Fruit fly (Drosophila melanogaster) whole organism, embryonic: Measurements from ENCODE around the gene HDAC1.

Experiments used
- B-H2 ChIP-seq: fragments of 200-800 bp; sonication (Bioruptor generic); optimal IDR thresholded peaks from 2 replicates; lab custom pipeline; 2018; ENCODE audit warnings: missing biosample characterization, mild to moderate bottlenecking, missing genetic modification characterization
- CG10209 ChIP-seq: fragments of 200-800 bp; sonication (Bioruptor generic); optimal IDR thresholded peaks from 3 replicates; lab custom pipeline; 2017; ENCODE audit warnings: missing biosample characterization, mild to moderate bottlenecking, missing genetic modification characterization, missing genetic modification reagents
- CG10565 ChIP-seq: fragments of 200-800 bp; sonication (Bioruptor generic); optimal IDR thresholded peaks from 3 replicates; lab custom pipeline; 2016; ENCODE audit warnings: missing biosample characterization, mild to moderate bottlenecking, missing genetic modification characterization
- CG11093 ChIP-seq: fragments of 200-800 bp; sonication (Bioruptor generic); IDR thresholded peaks from 3 replicates; pipeline ENCODE4 v1.3.6; 2022; ENCODE audit warnings: missing biosample characterization, missing genetic modification characterization
- CG11696 ChIP-seq: fragments of 200-800 bp; sonication (Bioruptor generic); IDR thresholded peaks from 2 replicates; pipeline ENCODE4 v1.3.6; 2022; ENCODE audit warnings: missing biosample characterization, missing genetic modification characterization
- CG11723 ChIP-seq: fragments of 200-800 bp; sonication (Bioruptor generic); optimal IDR thresholded peaks from 2 replicates; lab custom pipeline; 2017; ENCODE audit warnings: missing biosample characterization, mild to moderate bottlenecking, missing genetic modification characterization
- CG13894 ChIP-seq: fragments of 200-800 bp; sonication (Bioruptor generic); optimal IDR thresholded peaks from 3 replicates; lab custom pipeline; 2018; ENCODE audit warnings: missing biosample characterization, mild to moderate bottlenecking, missing genetic modification characterization, moderate library complexity
- CG14710 ChIP-seq: fragments of 200-800 bp; sonication (Bioruptor generic); optimal IDR thresholded peaks from 3 replicates; lab custom pipeline; 2019; ENCODE audit warnings: missing biosample characterization, mild to moderate bottlenecking, missing genetic modification characterization, moderate library complexity
- CG15269 ChIP-seq: fragments of 200-800 bp; sonication (Bioruptor generic); optimal IDR thresholded peaks from 2 replicates; lab custom pipeline; 2018; ENCODE audit warnings: missing biosample characterization, mild to moderate bottlenecking, missing genetic modification characterization, moderate library complexity
- CG15479 ChIP-seq: fragments of 200-800 bp; sonication (Bioruptor generic); optimal IDR thresholded peaks from 3 replicates; lab custom pipeline; 2019; ENCODE audit warnings: missing biosample characterization, mild to moderate bottlenecking, missing genetic modification characterization, moderate library complexity
- CG15514 ChIP-seq: fragments of 200-800 bp; sonication (Bioruptor generic); optimal IDR thresholded peaks from 3 replicates; lab custom pipeline; 2017; ENCODE audit warnings: missing biosample characterization, missing genetic modification characterization, mild to moderate bottlenecking, moderate library complexity, missing genetic modification reagents
- CG17359 ChIP-seq: fragments of 200-800 bp; sonication (Bioruptor generic); optimal IDR thresholded peaks from 3 replicates; lab custom pipeline; 2018; ENCODE audit warnings: missing biosample characterization, mild to moderate bottlenecking, missing genetic modification characterization, moderate library complexity
- CG18476 ChIP-seq: fragments of 200-800 bp; sonication (Bioruptor generic); optimal IDR thresholded peaks from 2 replicates; lab custom pipeline; 2016; ENCODE audit warnings: missing biosample characterization, mild to moderate bottlenecking, missing genetic modification characterization
- CG18599 ChIP-seq: fragments of 200-800 bp; sonication (Bioruptor generic); optimal IDR thresholded peaks from 3 replicates; lab custom pipeline; 2017; ENCODE audit warnings: missing biosample characterization, missing genetic modification characterization, mild to moderate bottlenecking, moderate library complexity, missing genetic modification reagents
- CG2120 ChIP-seq: fragments of 200-800 bp; sonication (Bioruptor generic); optimal IDR thresholded peaks from 3 replicates; lab custom pipeline; 2016; ENCODE audit warnings: missing biosample characterization, missing genetic modification characterization
- CG31365 ChIP-seq: fragments of 200-800 bp; sonication (Bioruptor generic); optimal IDR thresholded peaks from 2 replicates; lab custom pipeline; 2018; ENCODE audit warnings: missing biosample characterization, mild to moderate bottlenecking, missing genetic modification characterization
- CG32767 ChIP-seq: fragments of 200-800 bp; sonication (Bioruptor generic); IDR thresholded peaks from 2 replicates; pipeline ENCODE4 v1.3.6; 2022; ENCODE audit warnings: missing biosample characterization, missing genetic modification characterization
- CG32772 ChIP-seq: fragments of 200-800 bp; sonication (Bioruptor generic); IDR thresholded peaks from 2 replicates; pipeline ENCODE4 v1.3.6; 2022; ENCODE audit warnings: missing biosample characterization, missing genetic modification characterization
- CG3407 ChIP-seq: fragments of 200-800 bp; sonication (Bioruptor generic); optimal IDR thresholded peaks from 2 replicates; lab custom pipeline; 2018; ENCODE audit warnings: missing biosample characterization, mild to moderate bottlenecking, missing genetic modification characterization
- CG34224 ChIP-seq: fragments of 200-800 bp; sonication (Bioruptor generic); IDR thresholded peaks from 3 replicates; pipeline ENCODE4 v1.3.6; 2022; ENCODE audit warnings: missing biosample characterization, missing genetic modification characterization; ENCODE audit not compliant: partially characterized antibody
- CG6791 ChIP-seq: fragments of 200-800 bp; sonication (Bioruptor generic); IDR thresholded peaks from 3 replicates; pipeline ENCODE4 v1.3.6; 2022; ENCODE audit warnings: missing biosample characterization, missing genetic modification characterization; ENCODE audit not compliant: partially characterized antibody
- CG7786 ChIP-seq: fragments of 200-800 bp; sonication (Bioruptor generic); optimal IDR thresholded peaks from 2 replicates; lab custom pipeline; 2016; ENCODE audit warnings: missing biosample characterization, missing genetic modification characterization
- CkIIα-i1 ChIP-seq: fragments of 200-800 bp; sonication (Bioruptor generic); IDR thresholded peaks from 2 replicates; pipeline ENCODE4 v1.3.6; 2022; ENCODE audit warnings: missing biosample characterization, missing genetic modification characterization
- CrebB ChIP-seq: fragments of 200-800 bp; sonication (Bioruptor generic); optimal IDR thresholded peaks from 3 replicates; lab custom pipeline; 2018; ENCODE audit warnings: missing biosample characterization, mild to moderate bottlenecking, missing genetic modification characterization
- E2f1 ChIP-seq: fragments of 200-800 bp; sonication (Bioruptor generic); IDR thresholded peaks from 2 replicates; pipeline ENCODE4 v1.3.6; 2022; ENCODE audit warnings: missing biosample characterization, missing genetic modification characterization
- Mad ChIP-seq: fragments of 200-800 bp; sonication (Bioruptor generic); optimal IDR thresholded peaks from 2 replicates; lab custom pipeline; 2016; ENCODE audit warnings: missing biosample characterization, missing genetic modification characterization
- NC2β ChIP-seq: fragments of 200-800 bp; sonication (Bioruptor generic); optimal IDR thresholded peaks from 2 replicates; lab custom pipeline; 2016; ENCODE audit warnings: missing biosample characterization, missing genetic modification characterization
- Nf-YC ChIP-seq: fragments of 200-800 bp; optimal IDR thresholded peaks from 3 replicates; lab custom pipeline; 2019; ENCODE audit warnings: missing biosample characterization, mild to moderate bottlenecking, missing genetic modification characterization, moderate library complexity
- NfI ChIP-seq: fragments of 200-800 bp; sonication (Bioruptor generic); optimal IDR thresholded peaks from 3 replicates; lab custom pipeline; 2018; ENCODE audit warnings: missing biosample characterization, mild to moderate bottlenecking, missing genetic modification characterization, moderate library complexity
- Six4 ChIP-seq: fragments of 200-800 bp; sonication (Bioruptor generic); optimal IDR thresholded peaks from 2 replicates; lab custom pipeline; 2016; ENCODE audit warnings: missing biosample characterization, missing genetic modification characterization
- Tbp ChIP-seq: fragments of >200 bp; optimal IDR thresholded peaks from 2 replicates; lab custom pipeline; 2018; ENCODE audit warnings: missing biosample characterization, missing genetic modification characterization
- ap ChIP-seq: fragments of 200-800 bp; sonication (Bioruptor generic); IDR thresholded peaks from 2 replicates; pipeline ENCODE4 v1.3.6; 2022; ENCODE audit warnings: missing biosample characterization, missing genetic modification characterization
- crp ChIP-seq, 2 experiments: fragments of 200-800 bp; sonication (Bioruptor generic); optimal IDR thresholded peaks; 2 replicates in 1 of 2; 3 replicates in 1 of 2; lab custom pipeline; 2017; ENCODE audit warnings: missing biosample characterization in 2 of 2, missing genetic modification characterization in 2 of 2, mild to moderate bottlenecking in 1 of 2, moderate library complexity in 1 of 2
- dan ChIP-seq: fragments of 200-800 bp; sonication (Bioruptor generic); IDR thresholded peaks from 2 replicates; pipeline ENCODE4 v1.3.6; 2022; ENCODE audit warnings: missing biosample characterization, missing genetic modification characterization
- dysf ChIP-seq: fragments of 200-800 bp; sonication (Bioruptor generic); IDR thresholded peaks from 3 replicates; pipeline ENCODE4 v1.3.6; 2022; ENCODE audit warnings: missing biosample characterization, missing genetic modification characterization
- ems ChIP-seq: fragments of 200-800 bp; sonication (Bioruptor generic); optimal IDR thresholded peaks from 3 replicates; lab custom pipeline; 2016; ENCODE audit warnings: missing biosample characterization, missing genetic modification characterization
- grau ChIP-seq: fragments of 200-800 bp; optimal IDR thresholded peaks from 3 replicates; lab custom pipeline; 2019; ENCODE audit warnings: missing biosample characterization, mild to moderate bottlenecking, missing genetic modification characterization, moderate library complexity
- gt ChIP-seq: fragments of 200-800 bp; sonication (Bioruptor generic); IDR thresholded peaks from 2 replicates; pipeline ENCODE4 v1.3.6; 2022; ENCODE audit warnings: missing biosample characterization, missing genetic modification characterization
- lbe ChIP-seq: fragments of 200-800 bp; sonication (Bioruptor generic); optimal IDR thresholded peaks from 2 replicates; lab custom pipeline; 2016; ENCODE audit warnings: missing biosample characterization, mild to moderate bottlenecking, missing genetic modification characterization
- lola ChIP-seq, 3 experiments: fragments of >200 bp in 2 of 3; fragments of 200-800 bp in 1 of 3; sonication (Bioruptor generic) in 1 of 3; optimal IDR thresholded peaks; 2 replicates each; lab custom pipeline; 2017 to 2019; ENCODE audit warnings: missing biosample characterization in 3 of 3, missing genetic modification characterization in 3 of 3, mild to moderate bottlenecking in 1 of 3, moderate library complexity in 1 of 3
- nau ChIP-seq: fragments of 200-800 bp; sonication (Bioruptor generic); optimal IDR thresholded peaks from 3 replicates; lab custom pipeline; 2017; ENCODE audit warnings: missing biosample characterization, mild to moderate bottlenecking, missing genetic modification characterization, missing genetic modification reagents
- otp ChIP-seq: fragments of 200-800 bp; sonication (Bioruptor generic); IDR thresholded peaks from 3 replicates; pipeline ENCODE4, ENCODE4 v1.3.6; 2022; ENCODE audit warnings: missing biosample characterization, missing genetic modification characterization
- pan ChIP-seq, 4 experiments: fragments of >200 bp in 3 of 4; fragments of 200-800 bp in 1 of 4; sonication (Bioruptor generic) in 1 of 4; optimal IDR thresholded peaks in 3 of 4; IDR thresholded peaks in 1 of 4; 2 replicates each; pipeline versions ENCODE4 v1.3.6 to Lab custom; 2017 to 2022; ENCODE audit warnings: missing biosample characterization in 2 of 4, missing genetic modification characterization in 2 of 4, mixed read lengths in 1 of 4
- pho ChIP-seq: fragments of 200-800 bp; sonication (Bioruptor generic); optimal IDR thresholded peaks from 2 replicates; lab custom pipeline; 2016; ENCODE audit warnings: missing biosample characterization, missing genetic modification characterization
- sd ChIP-seq: fragments of 200-800 bp; sonication (Bioruptor generic); optimal IDR thresholded peaks from 3 replicates; lab custom pipeline; 2018; ENCODE audit warnings: missing biosample characterization, mild to moderate bottlenecking, missing genetic modification characterization, moderate library complexity
- sima ChIP-seq: fragments of 200-800 bp; sonication (Bioruptor generic); optimal IDR thresholded peaks from 2 replicates; lab custom pipeline; 2016; ENCODE audit warnings: missing biosample characterization, missing genetic modification characterization
- sqz ChIP-seq: fragments of 200-800 bp; sonication (Bioruptor generic); optimal IDR thresholded peaks from 3 replicates; lab custom pipeline; 2018; ENCODE audit warnings: missing biosample characterization, mild to moderate bottlenecking, missing genetic modification characterization
- ssp ChIP-seq: fragments of 200-800 bp; sonication (Bioruptor generic); IDR thresholded peaks from 2 replicates; pipeline ENCODE4 v1.3.6; 2022; ENCODE audit warnings: missing biosample characterization, missing genetic modification characterization
- usp ChIP-seq: fragments of >200 bp; optimal IDR thresholded peaks from 2 replicates; lab custom pipeline; 2017; ENCODE audit warnings: missing biosample characterization, missing genetic modification characterization
- vfl ChIP-seq: fragments of 200-800 bp; sonication (Bioruptor generic); optimal IDR thresholded peaks from 2 replicates; lab custom pipeline; 2016; ENCODE audit warnings: missing biosample characterization, missing genetic modification characterization

HDAC1 gene

dm6 chr3L:4611311-4611710 lies 15.2 kb upstream of the HDAC1 start (continued):
- TF ChIP-seq crp (GFP tag; optimal IDR thresholded peaks at IDR 0.05; lab: Kevin White, UChicago) (peak in 1 of 2 experiments; percentile 10), gt (GFP tag; lab: Robert Waterston, UW) (peak; percentile 80), Nf-YC (tag; lab: Kevin White, UChicago) (no peak), E2f1 (peak; percentile 84), grau (tag; lab: Kevin White, UChicago) (peak; percentile 52), CG32767 (GFP tag; lab: Robert Waterston, UW) (peak; percentile 44; the same call in 1 of the 2 replicates), NC2β (GFP tag; lab: Kevin White, UChicago) (peak; percentile 62), CrebB (tag; lab: Kevin White, UChicago) (no peak), CG11723 (GFP tag; lab: Kevin White, UChicago) (no peak), CG2120 (GFP tag; lab: Kevin White, UChicago) (no peak), ap (GFP tag; lab: Robert Waterston, UW) (peak; percentile 73), sqz (GFP tag; lab: Kevin White, UChicago) (no peak), CG15514 (GFP tag; lab: Kevin White, UChicago) (peak; percentile 10), CG7786 (GFP tag; lab: Kevin White, UChicago) (peak; percentile 31), CG10565 (peak; percentile 26), CG14710 (tag; lab: Kevin White, UChicago) (peak; percentile 64), Six4 (GFP tag; lab: Kevin White, UChicago) (peak; percentile 67), Mad (GFP tag; lab: Kevin White, UChicago) (peak; percentile 54), lbe (no peak), CkIIα-i1 (no peak), CG32772 (GFP tag; lab: Robert Waterston, UW) (peak; percentile 78), CG11696 (GFP tag; lab: Robert Waterston, UW) (peak; percentile 96), lola (GFP tag; optimal IDR thresholded peaks at IDR 0.05; lab: Kevin White, UChicago) (peak in 1 of 3 experiments; percentile 69), CG10209 (GFP tag; lab: Kevin White, UChicago) (peak; percentile 68), ems (GFP tag; lab: Kevin White, UChicago) (peak; percentile 61), CG6791 (GFP tag; lab: Robert Waterston, UW) (no peak), Tbp (no peak), CG31365 (tag; lab: Kevin White, UChicago) (peak; percentile 8)

dm6 chr3L:4613083-4613482 lies 13.5 kb upstream of the HDAC1 start:
- TF ChIP-seq CG17359 (tag; lab: Kevin White, UChicago) (peak; percentile 97), CG18476 (GFP tag; lab: Kevin White, UChicago) (peak; percentile 90), usp (no peak), CG34224 (GFP tag; lab: Robert Waterston, UW) (no peak), vfl (GFP tag; lab: Kevin White, UChicago) (peak; percentile 60), CG15269 (peak; percentile 95), otp (peak; percentile 90), CG18599 (GFP tag; lab: Kevin White, UChicago) (peak; percentile 95), CG11093 (peak; percentile 86), nau (peak; percentile 94), CG15479 (GFP tag; lab: Kevin White, UChicago) (peak; percentile 22), sima (GFP tag; lab: Kevin White, UChicago) (peak; percentile 76), pho (GFP tag; lab: Kevin White, UChicago) (peak; percentile 74), sd (peak; percentile 77), CG3407 (GFP tag; lab: Kevin White, UChicago) (peak; percentile 88), CG13894 (peak; percentile 70), B-H2 (GFP tag; lab: Kevin White, UChicago) (peak; percentile 13), pan (optimal IDR thresholded peaks at IDR 0.05; lab: Kevin White, UChicago) (peak in 1 of 2 experiments; percentile 55), pan (GFP tag; optimal IDR thresholded peaks at IDR 0.05 in 1 of 2, IDR thresholded peaks at IDR 0.05 in 1 of 2) (peak in 1 of 2 experiments; percentile 97), dysf (GFP tag; lab: Robert Waterston, UW) (peak; percentile 96), dan (peak; percentile 55; the same call in 1 of the 2 replicates), NfI (GFP tag; lab: Kevin White, UChicago) (peak; percentile 83), ssp (GFP tag; lab: Robert Waterston, UW) (peak; percentile 83)
